Fruit fly (Drosophila melanogaster) whole organism, pupa: ENCODE results near the gene mRRF1.

Experiments
- CG12605 ChIP-seq: fragments of 200-800 bp; sonication (Bioruptor generic); IDR thresholded peaks from 2 replicates; pipeline ENCODE4 v1.3.6; 2022; ENCODE audit warnings: missing biosample characterization, missing genetic modification characterization
- CG14655 ChIP-seq: fragments of 200-800 bp; sonication (Bioruptor generic); optimal IDR thresholded peaks from 3 replicates; lab custom pipeline; 2017; ENCODE audit warnings: mild to moderate bottlenecking, missing biosample characterization, missing genetic modification reagents, missing genetic modification characterization
- CG8301 ChIP-seq: fragments of 200-800 bp; sonication (Bioruptor generic); optimal IDR thresholded peaks from 2 replicates; lab custom pipeline; 2018; ENCODE audit warnings: missing biosample characterization, mild to moderate bottlenecking, missing genetic modification characterization
- CG9948 ChIP-seq: fragments of 200-800 bp; sonication (Bioruptor generic); optimal IDR thresholded peaks from 2 replicates; lab custom pipeline; 2018; ENCODE audit warnings: missing biosample characterization, mild to moderate bottlenecking, missing genetic modification characterization, moderate library complexity
- EcR ChIP-seq: fragments of 200-800 bp; sonication (Bioruptor generic); optimal IDR thresholded peaks from 3 replicates; lab custom pipeline; 2019; ENCODE audit warnings: missing biosample characterization, missing genetic modification characterization, mild to moderate bottlenecking, moderate library complexity, missing genetic modification reagents
- rn ChIP-seq: fragments of 200-800 bp; sonication (Bioruptor generic); IDR thresholded peaks from 2 replicates; pipeline ENCODE4 v1.3.6; 2022; ENCODE audit warnings: missing biosample characterization, missing genetic modification characterization

dm6 chr3L:9335711-9336110 lies 28.4 kb upstream of the mRRF1 start:
- TF ChIP-seq CG12605 (GFP tag; lab: Robert Waterston, UW) (peak; percentile 59), CG14655 (GFP tag; lab: Kevin White, UChicago) (peak; percentile 1), CG8301 (tag; lab: Kevin White, UChicago) (no peak), rn (GFP tag; lab: Robert Waterston, UW) (no peak), EcR (GFP tag; lab: Kevin White, UChicago) (peak; percentile 77), CG9948 (no peak)
